Worm (Caenorhabditis elegans) whole organism, L4 larva: ENCODE data around the gene fbxl-5.

Experiments used
- F10B5.3 ChIP-seq: sonication (generic microtip); optimal IDR thresholded peaks from 2 replicates; lab custom pipeline; 2016; ENCODE audit warnings: mild to moderate bottlenecking, missing genetic modification characterization, missing compliant biosample characterization
- F26F4.8 ChIP-seq: fragments of 200-800 bp; sonication (Bioruptor generic); conservative IDR thresholded peaks from 2 replicates; pipeline ENCODE4 v1.3.6; 2022; ENCODE audit warnings: missing genetic modification characterization, missing compliant biosample characterization
- F37D6.2 ChIP-seq: sonication (generic microtip); optimal IDR thresholded peaks from 2 replicates; lab custom pipeline; 2016; ENCODE audit warnings: mild to moderate bottlenecking, missing genetic modification characterization, missing compliant biosample characterization
- Y5F2A.4 ChIP-seq: fragments of 200-800 bp; sonication (Bioruptor generic); optimal IDR thresholded peaks from 2 replicates; lab custom pipeline; 2018; ENCODE audit warnings: mild to moderate bottlenecking, missing genetic modification characterization, missing compliant biosample characterization
- ceh-44 ChIP-seq: fragments of 200-800 bp; sonication (Bioruptor generic); IDR thresholded peaks from 2 replicates; pipeline ENCODE4 v1.3.6; 2022; ENCODE audit warnings: missing genetic modification reagents, missing genetic modification characterization, missing compliant biosample characterization
- ceh-62 ChIP-seq: sonication (generic microtip); optimal IDR thresholded peaks from 2 replicates; lab custom pipeline; 2017; ENCODE audit warnings: missing biosample characterization, missing genetic modification characterization
- ceh-82 ChIP-seq: sonication (generic microtip); optimal IDR thresholded peaks from 2 replicates; lab custom pipeline; 2017; ENCODE audit warnings: missing biosample characterization, missing genetic modification characterization
- cey-2 ChIP-seq: sonication (generic microtip); optimal IDR thresholded peaks from 3 replicates; lab custom pipeline; 2017; ENCODE audit warnings: missing genetic modification characterization, mild to moderate bottlenecking, missing compliant biosample characterization, antibody characterized with exemption, borderline replicate concordance; ENCODE audit not compliant: insufficient read depth
- ctbp-1 ChIP-seq: fragments of 200-800 bp; sonication (Bioruptor generic); IDR thresholded peaks from 2 replicates; pipeline ENCODE4 v1.3.6; 2022; ENCODE audit warnings: missing genetic modification reagents, missing genetic modification characterization, missing compliant biosample characterization
- daf-16 ChIP-seq, 3 experiments: sonication (generic microtip); optimal IDR thresholded peaks; 2 replicates each; lab custom pipeline; 2016 to 2017; ENCODE audit warnings: missing genetic modification characterization in 3 of 3, missing genetic modification reagents in 3 of 3, mild to moderate bottlenecking in 2 of 3, missing compliant biosample characterization in 2 of 3, missing biosample characterization in 1 of 3, moderate library complexity in 1 of 3
- daf-19 ChIP-seq: fragments of 200-800 bp; sonication (Bioruptor generic); conservative IDR thresholded peaks from 2 replicates; pipeline ENCODE4 v1.3.6; 2022; ENCODE audit warnings: missing genetic modification characterization, missing compliant biosample characterization
- dmd-6 ChIP-seq: fragments of 200-800 bp; sonication (Bioruptor generic); IDR thresholded peaks from 2 replicates; pipeline ENCODE4 v1.3.6; 2022; ENCODE audit warnings: missing genetic modification reagents, missing genetic modification characterization, missing compliant biosample characterization
- dmd-9 ChIP-seq: fragments of 200-800 bp; sonication (Bioruptor generic); IDR thresholded peaks from 2 replicates; pipeline ENCODE4 v1.3.6; 2022; ENCODE audit warnings: missing genetic modification reagents, missing genetic modification characterization, missing compliant biosample characterization
- duxl-1 ChIP-seq: sonication (generic microtip); optimal IDR thresholded peaks from 2 replicates; lab custom pipeline; 2016; ENCODE audit warnings: mild to moderate bottlenecking, missing genetic modification characterization, moderate library complexity, missing compliant biosample characterization; ENCODE audit not compliant: poor library complexity
- dve-1 ChIP-seq: sonication (generic microtip); optimal IDR thresholded peaks from 2 replicates; lab custom pipeline; 2017; ENCODE audit warnings: antibody characterized with exemption, mild to moderate bottlenecking, missing genetic modification characterization, missing compliant biosample characterization; ENCODE audit not compliant: insufficient read depth
- egl-43 ChIP-seq: fragments of 200-800 bp; sonication (Bioruptor generic); IDR thresholded peaks from 2 replicates; pipeline ENCODE4 v1.3.6; 2022; ENCODE audit warnings: missing genetic modification reagents, missing genetic modification characterization, missing compliant biosample characterization
- gei-8 ChIP-seq: fragments of 200-800 bp; sonication (Bioruptor generic); optimal IDR thresholded peaks from 2 replicates; lab custom pipeline; 2018; ENCODE audit warnings: mild to moderate bottlenecking, missing genetic modification characterization, missing compliant biosample characterization
- hif-1 ChIP-seq, 2 experiments: sonication (generic microtip); optimal IDR thresholded peaks; 2 replicates each; lab custom pipeline; 2016 to 2017; ENCODE audit warnings: missing compliant biosample characterization in 2 of 2, missing genetic modification characterization in 2 of 2, missing genetic modification reagents in 2 of 2, missing genotype in 2 of 2, mild to moderate bottlenecking in 1 of 2
- hlh-11 ChIP-seq: fragments of 200-800 bp; sonication (Bioruptor generic); optimal IDR thresholded peaks from 2 replicates; lab custom pipeline; 2018; ENCODE audit warnings: mild to moderate bottlenecking, missing genetic modification characterization, missing compliant biosample characterization
- hlh-30 ChIP-seq: sonication (generic microtip); optimal IDR thresholded peaks from 2 replicates; lab custom pipeline; 2017; ENCODE audit warnings: antibody characterized with exemption, mild to moderate bottlenecking, missing genetic modification characterization, missing compliant biosample characterization; ENCODE audit not compliant: insufficient read depth
- jun-1 ChIP-seq: fragments of 150-350 bp; optimal IDR thresholded peaks from 2 replicates; lab custom pipeline; 2014; ENCODE audit warnings: missing biosample characterization, missing genetic modification reagents, missing genetic modification characterization
- lin-1 ChIP-seq: fragments of 200-800 bp; sonication (Bioruptor generic); IDR thresholded peaks from 2 replicates; pipeline ENCODE4 v1.3.6; 2022; ENCODE audit warnings: missing genetic modification reagents, missing genetic modification characterization, missing compliant biosample characterization
- lin-13 ChIP-seq: fragments of 150-350 bp; optimal IDR thresholded peaks from 2 replicates; lab custom pipeline; 2014; ENCODE audit warnings: missing biosample characterization, missing genetic modification reagents, missing genetic modification characterization
- lin-29 ChIP-seq: fragments of 200-800 bp; sonication (Bioruptor generic); IDR thresholded peaks from 2 replicates; pipeline ENCODE4 v1.3.6; 2022; ENCODE audit warnings: missing genetic modification reagents, missing genetic modification characterization, missing compliant biosample characterization
- lin-38 ChIP-seq: fragments of 200-800 bp; sonication (Bioruptor generic); IDR thresholded peaks from 2 replicates; pipeline ENCODE4 v1.3.6; 2022; ENCODE audit warnings: missing genetic modification reagents, missing genetic modification characterization, missing compliant biosample characterization
- lin-39 ChIP-seq: fragments of 150-350 bp; optimal IDR thresholded peaks from 2 replicates; lab custom pipeline; 2014; ENCODE audit warnings: missing biosample characterization, missing genetic modification reagents, missing genetic modification characterization
- lsy-2 ChIP-seq, 2 experiments: fragments of 150-350 bp in 1 of 2; sonication (generic microtip) in 1 of 2; optimal IDR thresholded peaks; 2 replicates each; lab custom pipeline; 2014 to 2017; ENCODE audit warnings: missing biosample characterization in 2 of 2, missing genetic modification characterization in 2 of 2
- mdt-29 ChIP-seq: fragments of 200-800 bp; sonication (Bioruptor generic); IDR thresholded peaks from 2 replicates; pipeline ENCODE4 v1.3.6; 2022; ENCODE audit warnings: missing genetic modification reagents, missing genetic modification characterization, missing compliant biosample characterization
- mep-1 ChIP-seq: fragments of 150-350 bp; sonication (generic microtip); optimal IDR thresholded peaks from 3 replicates; lab custom pipeline; 2014; ENCODE audit warnings: missing biosample characterization, missing genetic modification characterization
- mes-2 ChIP-seq: sonication (generic microtip); optimal IDR thresholded peaks from 2 replicates; lab custom pipeline; 2016; ENCODE audit warnings: missing genotype, mild to moderate bottlenecking, missing genetic modification characterization, missing compliant biosample characterization; ENCODE audit not compliant: poor library complexity, severe bottlenecking
- mxl-3 ChIP-seq: fragments of 200-800 bp; sonication (Bioruptor generic); optimal IDR thresholded peaks from 2 replicates; lab custom pipeline; 2018; ENCODE audit warnings: mild to moderate bottlenecking, missing genetic modification characterization, missing compliant biosample characterization
- nhr-10 ChIP-seq: fragments of 150-350 bp; optimal IDR thresholded peaks from 2 replicates; lab custom pipeline; 2014; ENCODE audit warnings: missing biosample characterization, missing genetic modification characterization
- nhr-237 ChIP-seq: sonication (generic microtip); optimal IDR thresholded peaks from 2 replicates; lab custom pipeline; 2017; ENCODE audit warnings: missing biosample characterization, missing genetic modification characterization
- nhr-28 ChIP-seq: fragments of 150-350 bp; optimal IDR thresholded peaks from 2 replicates; lab custom pipeline; 2014; ENCODE audit warnings: missing biosample characterization, missing genetic modification characterization
- nhr-42 ChIP-seq: fragments of 200-800 bp; sonication (Bioruptor generic); IDR thresholded peaks from 2 replicates; pipeline ENCODE4 v1.3.6; 2022; ENCODE audit warnings: missing genetic modification characterization, missing compliant biosample characterization
- nhr-6 ChIP-seq: fragments of 150-350 bp; optimal IDR thresholded peaks from 2 replicates; lab custom pipeline; 2014; ENCODE audit warnings: missing biosample characterization, missing genetic modification characterization
- nhr-77 ChIP-seq: fragments of 150-350 bp; optimal IDR thresholded peaks from 2 replicates; lab custom pipeline; 2014; ENCODE audit warnings: missing biosample characterization, missing genetic modification characterization
- rbr-2 ChIP-seq: sonication (generic microtip); optimal IDR thresholded peaks from 2 replicates; lab custom pipeline; 2016; ENCODE audit warnings: missing genotype, missing genetic modification characterization, missing compliant biosample characterization
- sdz-12 ChIP-seq: fragments of 200-800 bp; sonication (Bioruptor generic); optimal IDR thresholded peaks from 2 replicates; lab custom pipeline; 2018; ENCODE audit warnings: mild to moderate bottlenecking, missing genetic modification characterization, missing compliant biosample characterization
- set-16 ChIP-seq: fragments of 200-800 bp; sonication (Bioruptor generic); IDR thresholded peaks from 2 replicates; pipeline ENCODE4 v1.3.6; 2022; ENCODE audit warnings: missing genetic modification reagents, missing genetic modification characterization, missing compliant biosample characterization
- snpc-4 ChIP-seq: fragments of 150-350 bp; optimal IDR thresholded peaks from 2 replicates; lab custom pipeline; 2014; ENCODE audit warnings: missing biosample characterization, missing genetic modification characterization
- tag-97 ChIP-seq: fragments of 200-800 bp; sonication (Bioruptor generic); IDR thresholded peaks from 2 replicates; pipeline ENCODE4 v1.3.6; 2022; ENCODE audit warnings: missing genetic modification characterization, missing compliant biosample characterization
- tra-1 ChIP-seq: fragments of 200-800 bp; sonication (Bioruptor generic); IDR thresholded peaks from 2 replicates; pipeline ENCODE4 v1.3.6; 2022; ENCODE audit warnings: missing genetic modification reagents, missing genetic modification characterization, missing compliant biosample characterization
- unc-39 ChIP-seq: sonication (generic microtip); optimal IDR thresholded peaks from 2 replicates; lab custom pipeline; 2017; ENCODE audit warnings: missing biosample characterization, missing genetic modification characterization
- unc-62 ChIP-seq, 3 experiments: fragments of 150-350 bp in 1 of 3; sonication (generic microtip); optimal IDR thresholded peaks in 2 of 3; peaks in 1 of 3; 1 replicate in 1 of 3; 2 replicates in 2 of 3; lab custom pipeline; 2014 to 2017; ENCODE audit warnings: missing biosample characterization in 3 of 3, missing genetic modification characterization in 3 of 3, missing genetic modification reagents in 3 of 3, missing genotype in 1 of 3
- vab-7 ChIP-seq: fragments of 200-800 bp; sonication (Bioruptor generic); IDR thresholded peaks from 2 replicates; pipeline ENCODE4 v1.3.6; 2022; ENCODE audit warnings: missing genetic modification reagents, missing genetic modification characterization, missing compliant biosample characterization
- zag-1 ChIP-seq: fragments of 150-350 bp; optimal IDR thresholded peaks from 2 replicates; lab custom pipeline; 2014; ENCODE audit warnings: missing biosample characterization, missing genetic modification characterization
- zfp-2 ChIP-seq: sonication (generic microtip); optimal IDR thresholded peaks from 2 replicates; lab custom pipeline; 2016; ENCODE audit warnings: mild to moderate bottlenecking, missing genetic modification characterization, missing compliant biosample characterization
- ztf-11 ChIP-seq: fragments of 150-350 bp; optimal IDR thresholded peaks from 2 replicates; lab custom pipeline; 2014; ENCODE audit warnings: missing biosample characterization, missing genetic modification characterization

Gene fbxl-5

ce11 chrV:7744068-7744467, 1.4 kb downstream of the fbxl-5 start (continued):
- TF ChIP-seq lsy-2 (tag; optimal IDR thresholded peaks at IDR 0.05; lab: Kevin White, UChicago) (peak in 1 of 2 experiments; percentile 8), zfp-2 (tag; lab: Kevin White, UChicago) (no peak), ztf-11 (tag; lab: Kevin White, UChicago) (no peak), hlh-30 (peak; percentile 58), F10B5.3 (tag; lab: Kevin White, UChicago) (no peak), unc-39 (tag; lab: Kevin White, UChicago) (no peak), dve-1 (tag; lab: Kevin White, UChicago) (peak; percentile 97), hlh-11 (tag; lab: Kevin White, UChicago) (peak; percentile 97), dmd-9 (no peak), cey-2 (tag; lab: Kevin White, UChicago) (no peak), lin-29 (no peak), tra-1 (GFP tag; lab: Robert Waterston, UW) (peak; percentile 100), mep-1 (tag; lab: Kevin White, UChicago) (peak; percentile 53), F26F4.8 (no peak), lin-39 (tag; lab: Kevin White, UChicago) (no peak), gei-8 (peak; percentile 33), duxl-1 (peak; percentile 15), mxl-3 (peak; percentile 49), unc-62 (GFP tag; optimal IDR thresholded peaks at IDR 0.05 in 1 of 2; lab: Kevin White, UChicago) (peak in 1 of 2 experiments; percentile 96), unc-62 (tag; optimal IDR thresholded peaks at IDR 0.05; lab: Kevin White, UChicago) (no peak), dmd-6 (GFP tag; lab: Robert Waterston, UW) (peak; percentile 99), nhr-10 (tag; lab: Kevin White, UChicago) (no peak), nhr-237 (tag; lab: Kevin White, UChicago) (no peak), jun-1 (tag; lab: Kevin White, UChicago) (no peak), hif-1 (tag; optimal IDR thresholded peaks at IDR 0.05; lab: Kevin White, UChicago) (peak in 1 of 2 experiments; percentile 12), vab-7 (GFP tag; lab: Robert Waterston, UW) (no peak), zag-1 (no peak), Y5F2A.4 (GFP tag; lab: Kevin White, UChicago) (no peak), ctbp-1 (GFP tag; lab: Robert Waterston, UW) (no peak), daf-16 (GFP tag; optimal IDR thresholded peaks at IDR 0.05; lab: Kevin White, UChicago) (peak in 1 of 2 experiments; percentile 69), daf-16 (tag; optimal IDR thresholded peaks at IDR 0.05; lab: Kevin White, UChicago) (peak; percentile 89), nhr-6 (tag; lab: Kevin White, UChicago) (no peak), mdt-29 (peak; percentile 63; the same call in 1 of the 2 replicates), lin-38 (GFP tag; lab: Robert Waterston, UW) (no peak), sdz-12 (GFP tag; lab: Kevin White, UChicago) (no peak), tag-97 (GFP tag; lab: Robert Waterston, UW) (no peak), mes-2 (tag; lab: Kevin White, UChicago) (peak; percentile 29), ceh-82 (tag; lab: Kevin White, UChicago) (no peak), nhr-28 (tag; lab: Kevin White, UChicago) (peak; percentile 75), ceh-44 (no peak), egl-43 (GFP tag; lab: Robert Waterston, UW) (no peak), set-16 (peak; percentile 41; the same call in 1 of the 2 replicates), nhr-42 (GFP tag; lab: Robert Waterston, UW) (no peak), snpc-4 (tag; lab: Kevin White, UChicago) (no peak), daf-19 (no peak), F37D6.2 (tag; lab: Kevin White, UChicago) (no peak), ceh-62 (tag; lab: Kevin White, UChicago) (no peak), nhr-77 (tag; lab: Kevin White, UChicago) (peak; percentile 25), lin-13 (GFP tag; lab: Kevin White, UChicago) (no peak), rbr-2 (tag; lab: Kevin White, UChicago) (no peak), lin-1 (GFP tag; lab: Robert Waterston, UW) (peak; percentile 94)
